Fruit fly (Drosophila melanogaster): Measurements from ENCODE around the gene REPTOR-BP.

REPTOR-BP gene

DNA sequence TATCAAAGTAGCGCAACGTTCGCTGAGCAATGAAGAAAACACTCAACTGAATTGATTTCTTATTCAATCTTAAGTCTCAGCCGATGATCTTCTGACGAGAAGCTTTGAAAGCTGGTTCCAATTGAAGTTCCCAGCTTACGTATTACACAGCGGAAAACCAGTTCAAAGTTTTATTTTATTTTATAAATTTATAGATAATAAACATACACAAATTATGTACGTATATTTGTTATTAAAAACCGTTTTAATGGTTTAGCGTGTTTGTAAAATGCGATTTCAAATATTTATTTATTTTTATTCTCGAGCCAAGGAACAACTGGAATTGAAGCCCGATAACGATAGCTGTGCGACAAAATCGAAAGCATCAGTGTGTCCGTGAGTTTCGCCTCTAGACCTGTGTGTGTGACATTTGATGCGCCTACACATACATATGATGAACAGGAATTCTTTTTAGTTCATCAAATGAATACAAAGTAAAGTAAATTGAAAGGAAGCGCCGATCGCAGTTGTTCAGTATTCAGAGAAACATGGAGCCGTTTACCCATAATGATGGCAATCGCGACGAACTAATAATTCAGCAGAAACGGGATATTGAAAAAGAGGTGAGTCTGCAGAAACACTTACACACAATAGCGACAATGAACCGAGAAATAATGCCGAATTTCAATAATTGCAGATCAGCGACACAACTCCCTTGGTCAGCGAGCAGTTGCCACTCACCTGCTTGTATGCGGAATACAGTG lies 42.8 kb downstream of the REPTOR-BP start, which contains the start of the genes CG5390 and CG4968 (continued):
- TF ChIP-seq CG43689 (GFP tag; IDR thresholded peaks at IDR 0.05) (0 out of 2 replicates have a peak, but pooled peaks have one; percentile 44), CG12942 (GFP tag; optimal IDR thresholded peaks at IDR 0.05) (peak; percentile 52), h (optimal IDR thresholded peaks at IDR 0.05) (no peak), cwo (GFP tag; optimal IDR thresholded peaks at IDR 0.05) (no peak), CG8281 (tag; optimal IDR thresholded peaks at IDR 0.05) (peak; percentile 17), CG10565 (GFP tag; optimal IDR thresholded peaks at IDR 0.05) (no peak), disco-r (GFP tag; optimal IDR thresholded peaks at IDR 0.05) (peak; percentile 10), Max (GFP tag; optimal IDR thresholded peaks at IDR 0.05) (peak; percentile 50), Ets65A (GFP tag) (peak; percentile 89), cg (GFP tag; optimal IDR thresholded peaks at IDR 0.05) (peak; percentile 88), CG7556 (GFP tag; optimal IDR thresholded peaks at IDR 0.05) (peak; percentile 71), chn (GFP tag; optimal IDR thresholded peaks at IDR 0.05) (peak; percentile 1), pnt (GFP tag; optimal IDR thresholded peaks at IDR 0.05) (no peak), ssp (GFP tag; IDR thresholded peaks at IDR 0.05) (0 out of 2 replicates have a peak, but pooled peaks have one; percentile 17), E2f2 (GFP tag; IDR thresholded peaks at IDR 0.05) (peak; percentile 70), Adf1 (GFP tag; IDR thresholded peaks at IDR 0.05) (peak; percentile 48), Myb (GFP tag; optimal IDR thresholded peaks at IDR 0.05) (peak; percentile 4), CG17361 (GFP tag; IDR thresholded peaks at IDR 0.05) (peak; percentile 62; the same call in 2 of the 3 replicates), CG7963 (GFP tag; IDR thresholded peaks at IDR 0.05; ENCODE audit: partially characterized antibody) (0 out of 3 replicates have a peak, but pooled peaks have one; percentile 17), CG14860 (GFP tag; IDR thresholded peaks at IDR 0.05; ENCODE audit: partially characterized antibody) (no peak), eyg (GFP tag; optimal IDR thresholded peaks at IDR 0.05) (no peak), CG18262 (tag; optimal IDR thresholded peaks at IDR 0.05) (peak; percentile 69), CG11093 (GFP tag; IDR thresholded peaks at IDR 0.05) (no peak), CG12299 (tag; optimal IDR thresholded peaks at IDR 0.05) (peak; percentile 73), CG4617 (GFP tag; optimal IDR thresholded peaks at IDR 0.05; ENCODE audit: borderline replicate concordance) (peak; percentile 72), gt (GFP tag; IDR thresholded peaks at IDR 0.05) (no peak), dpn (GFP tag; optimal IDR thresholded peaks at IDR 0.05) (peak; percentile 44 to 69), Bteb2 (GFP tag; optimal IDR thresholded peaks at IDR 0.05) (no peak), CG14965 (GFP tag; optimal IDR thresholded peaks at IDR 0.05; ENCODE audit: borderline replicate concordance) (no peak), CG6654 (GFP tag; optimal IDR thresholded peaks at IDR 0.05) (no peak), CG13123 (GFP tag; optimal IDR thresholded peaks at IDR 0.05) (peak; percentile 14), Elba2 (GFP tag; optimal IDR thresholded peaks at IDR 0.05) (no peak), CG6254 (GFP tag; optimal IDR thresholded peaks at IDR 0.05) (peak; percentile 59), dati (GFP tag; IDR thresholded peaks at IDR 0.05) (no peak), nerfin-2 (GFP tag; IDR thresholded peaks at IDR 0.05; ENCODE audit: partially characterized antibody) (no peak), Mes4 (GFP tag; optimal IDR thresholded peaks at IDR 0.05) (no peak), CG17612 (GFP tag; IDR thresholded peaks at IDR 0.05) (no peak), CG16815 (GFP tag; optimal IDR thresholded peaks at IDR 0.05) (peak; percentile 12), CG10654 (GFP tag; optimal IDR thresholded peaks at IDR 0.05) (peak; percentile 58), kni (GFP tag; optimal IDR thresholded peaks at IDR 0.05) (no peak), CG10979 (tag; optimal IDR thresholded peaks at IDR 0.05) (peak; percentile 62), Dip3 (GFP tag; optimal IDR thresholded peaks at IDR 0.05) (peak; percentile 2), Dbx (GFP tag; IDR thresholded peaks at IDR 0.05) (peak; percentile 58; the same call in 1 of the 3 replicates), CG2678 (tag; optimal IDR thresholded peaks at IDR 0.05) (no peak), CG3847 (GFP tag; IDR thresholded peaks at IDR 0.05) (peak; percentile 64), CG31224 (GFP tag; IDR thresholded peaks at IDR 0.05) (peak; percentile 45; the same call in 1 of the 2 replicates), Dad (GFP tag; optimal IDR thresholded peaks at IDR 0.05) (peak; percentile 8), CG16813 (GFP tag; IDR thresholded peaks at IDR 0.05; ENCODE audit: partially characterized antibody) (peak; percentile 32; the same call in 1 of the 3 replicates), NfI (GFP tag; optimal IDR thresholded peaks at IDR 0.05) (peak; percentile 72)
